Worm (Caenorhabditis elegans) whole organism, young adult: ENCODE results near the gene alr-1.
A peak's percentile ranks its signal among the peaks of the same experiment; 100 is the strongest.

Source experiments
- B0035.1 ChIP-seq: sonication (generic microtip); optimal IDR thresholded peaks from 2 replicates; lab custom pipeline; 2016; ENCODE audit warnings: missing genetic modification characterization, mild to moderate bottlenecking, missing compliant biosample characterization, missing genotype, missing genetic modification reagents
- C17E4.6 ChIP-seq: fragments of 200-800 bp; sonication (Bioruptor generic); IDR thresholded peaks from 2 replicates; pipeline ENCODE4 v1.3.6; 2022; ENCODE audit warnings: missing genetic modification reagents, missing genetic modification characterization, missing compliant biosample characterization
- D2030.7 ChIP-seq: fragments of 200-800 bp; sonication (Bioruptor generic); IDR thresholded peaks from 2 replicates; pipeline ENCODE4 v1.3.6; 2022; ENCODE audit warnings: missing genetic modification reagents, missing genetic modification characterization, missing compliant biosample characterization
- F33H1.4 ChIP-seq: fragments of 200-800 bp; sonication (Bioruptor generic); IDR thresholded peaks from 2 replicates; pipeline ENCODE4 v1.3.6; 2022; ENCODE audit warnings: missing genetic modification reagents, missing genetic modification characterization, missing compliant biosample characterization
- F49E8.2 ChIP-seq: sonication (generic microtip); optimal IDR thresholded peaks from 3 replicates; lab custom pipeline; 2017; ENCODE audit warnings: missing genetic modification characterization, mild to moderate bottlenecking, missing compliant biosample characterization, antibody characterized with exemption, moderate library complexity; ENCODE audit not compliant: insufficient read depth
- F52B5.7 ChIP-seq: sonication (generic microtip); optimal IDR thresholded peaks from 2 replicates; lab custom pipeline; 2016; ENCODE audit warnings: mild to moderate bottlenecking, missing genetic modification characterization, missing compliant biosample characterization
- F55B11.4 ChIP-seq: sonication (generic microtip); optimal IDR thresholded peaks from 2 replicates; lab custom pipeline; 2016; ENCODE audit warnings: missing compliant biosample characterization, missing genetic modification characterization, borderline replicate concordance; ENCODE audit not compliant: insufficient read depth
- F57A8.1 ChIP-seq: fragments of 200-800 bp; sonication (Bioruptor generic); optimal IDR thresholded peaks from 2 replicates; lab custom pipeline; 2018; ENCODE audit warnings: mild to moderate bottlenecking, missing genetic modification characterization, moderate library complexity, missing compliant biosample characterization
- T07F8.4 ChIP-seq: sonication (generic microtip); optimal IDR thresholded peaks from 2 replicates; lab custom pipeline; 2016; ENCODE audit warnings: mild to moderate bottlenecking, missing genetic modification characterization, moderate library complexity, missing compliant biosample characterization
- T26A5.8 ChIP-seq: sonication (generic microtip); optimal IDR thresholded peaks from 2 replicates; lab custom pipeline; 2016; ENCODE audit warnings: missing genetic modification characterization, missing compliant biosample characterization
- Y53F4B.3 ChIP-seq: fragments of 200-800 bp; sonication (Bioruptor generic); IDR thresholded peaks from 2 replicates; pipeline ENCODE4 v1.3.6; 2022; ENCODE audit warnings: missing genetic modification reagents, missing genetic modification characterization, missing compliant biosample characterization
- ama-1 ChIP-seq, 3 experiments: fragments of 150-350 bp in 1 of 3; sonication (generic microtip) in 2 of 3; optimal IDR thresholded peaks; 2 replicates each; lab custom pipeline; 2014 to 2018; ENCODE audit warnings: missing biosample characterization in 2 of 3, missing genetic modification characterization in 2 of 3, missing genetic modification reagents in 2 of 3
- atf-7 ChIP-seq: sonication (generic microtip); optimal IDR thresholded peaks from 2 replicates; lab custom pipeline; 2017; ENCODE audit warnings: mild to moderate bottlenecking, missing genetic modification characterization, missing compliant biosample characterization
- bed-1 ChIP-seq: fragments of 200-800 bp; sonication (Bioruptor generic); IDR thresholded peaks from 2 replicates; pipeline ENCODE4 v1.3.6; 2022; ENCODE audit warnings: missing genetic modification reagents, missing genetic modification characterization, missing compliant biosample characterization
- bed-2 ChIP-seq: fragments of 200-800 bp; sonication (Bioruptor generic); IDR thresholded peaks from 2 replicates; pipeline ENCODE4 v1.3.6; 2022; ENCODE audit warnings: missing genetic modification reagents, missing genetic modification characterization, missing compliant biosample characterization
- ccch-3 ChIP-seq: fragments of 200-800 bp; sonication (Bioruptor generic); optimal IDR thresholded peaks from 2 replicates; lab custom pipeline; 2018; ENCODE audit warnings: mild to moderate bottlenecking, missing genetic modification characterization, missing compliant biosample characterization
- cebp-2 ChIP-seq: fragments of 200-800 bp; sonication (Bioruptor generic); IDR thresholded peaks from 2 replicates; pipeline ENCODE4 v1.3.6; 2022; ENCODE audit warnings: missing genetic modification characterization, missing compliant biosample characterization
- ceh-27 ChIP-seq: fragments of 200-800 bp; sonication (Bioruptor generic); optimal IDR thresholded peaks from 2 replicates; lab custom pipeline; 2018; ENCODE audit warnings: mild to moderate bottlenecking, missing genetic modification characterization, moderate library complexity, missing compliant biosample characterization
- chd-7 ChIP-seq: sonication (generic microtip); optimal IDR thresholded peaks from 2 replicates; lab custom pipeline; 2016; ENCODE audit warnings: mild to moderate bottlenecking, missing genetic modification characterization, moderate library complexity, missing compliant biosample characterization
- dox-1 ChIP-seq: fragments of 200-800 bp; sonication (Bioruptor generic); IDR thresholded peaks from 2 replicates; pipeline ENCODE4 v1.3.6; 2022; ENCODE audit warnings: missing genetic modification reagents, missing genetic modification characterization, missing compliant biosample characterization
- dpff-1 ChIP-seq: sonication (generic microtip); optimal IDR thresholded peaks from 2 replicates; lab custom pipeline; 2017; ENCODE audit warnings: mild to moderate bottlenecking, missing genetic modification characterization, missing compliant biosample characterization
- ekl-4 ChIP-seq: fragments of 200-800 bp; sonication (Bioruptor generic); IDR thresholded peaks from 2 replicates; pipeline ENCODE4 v1.3.6; 2022; ENCODE audit warnings: missing genetic modification reagents, missing genetic modification characterization, missing compliant biosample characterization
- ets-4 ChIP-seq: fragments of 200-800 bp; sonication (Bioruptor generic); optimal IDR thresholded peaks from 2 replicates; lab custom pipeline; 2018; ENCODE audit warnings: mild to moderate bottlenecking, missing genetic modification characterization, missing compliant biosample characterization
- him-1 ChIP-seq: sonication (generic microtip); optimal IDR thresholded peaks from 2 replicates; lab custom pipeline; 2016; ENCODE audit warnings: missing genotype, missing genetic modification reagents, missing genetic modification characterization, missing compliant biosample characterization
- hlh-26 ChIP-seq: fragments of 200-800 bp; sonication (Bioruptor generic); conservative IDR thresholded peaks from 2 replicates; pipeline ENCODE4 v1.3.6; 2022; ENCODE audit warnings: missing genetic modification reagents, missing genetic modification characterization, missing compliant biosample characterization
- hmg-20 ChIP-seq: fragments of 200-800 bp; sonication (Bioruptor generic); IDR thresholded peaks from 2 replicates; pipeline ENCODE4 v1.3.6; 2022; ENCODE audit warnings: missing genetic modification reagents, missing genetic modification characterization, missing compliant biosample characterization
- let-607 ChIP-seq, 2 experiments: fragments of 200-800 bp in 1 of 2; sonication (Bioruptor generic) in 1 of 2; sonication (generic microtip) in 1 of 2; optimal IDR thresholded peaks; 2 replicates each; lab custom pipeline; 2016 to 2018; ENCODE audit warnings: mild to moderate bottlenecking in 2 of 2, missing compliant biosample characterization in 2 of 2, missing genetic modification characterization in 2 of 2, moderate library complexity in 2 of 2, missing genotype in 1 of 2
- lin-35 ChIP-seq, 3 experiments: fragments of 150-350 bp in 2 of 3; sonication (generic microtip) in 1 of 3; optimal IDR thresholded peaks; 2 replicates each; lab custom pipeline; 2014 to 2018; ENCODE audit warnings: missing biosample characterization in 3 of 3, missing genetic modification characterization in 3 of 3, missing genetic modification reagents in 3 of 3
- lir-1 ChIP-seq: fragments of 200-800 bp; sonication (Bioruptor generic); conservative IDR thresholded peaks from 2 replicates; pipeline ENCODE4 v1.3.6; 2022; ENCODE audit warnings: missing genetic modification reagents, missing genetic modification characterization, missing compliant biosample characterization
- lsl-1 ChIP-seq: fragments of 200-800 bp; sonication (Bioruptor generic); optimal IDR thresholded peaks from 2 replicates; lab custom pipeline; 2018; ENCODE audit warnings: mild to moderate bottlenecking, missing genetic modification characterization, moderate library complexity, missing compliant biosample characterization
- madf-10 ChIP-seq: sonication (generic microtip); optimal IDR thresholded peaks from 2 replicates; lab custom pipeline; 2016; ENCODE audit warnings: mild to moderate bottlenecking, missing genetic modification characterization, missing compliant biosample characterization
- madf-3 ChIP-seq: fragments of 200-800 bp; sonication (Bioruptor generic); IDR thresholded peaks from 2 replicates; pipeline ENCODE4 v1.3.6; 2022; ENCODE audit warnings: missing genetic modification reagents, missing genetic modification characterization, missing compliant biosample characterization
- mxl-1 ChIP-seq: sonication (generic microtip); optimal IDR thresholded peaks from 2 replicates; lab custom pipeline; 2016; ENCODE audit warnings: missing genetic modification characterization, missing compliant biosample characterization
- nfya-1 ChIP-seq: sonication (generic microtip); optimal IDR thresholded peaks from 2 replicates; lab custom pipeline; 2017; ENCODE audit warnings: antibody characterized with exemption, missing compliant biosample characterization, missing genetic modification characterization, borderline replicate concordance; ENCODE audit not compliant: insufficient read depth
- nfyb-1 ChIP-seq: fragments of 200-800 bp; sonication (Bioruptor generic); IDR thresholded peaks from 2 replicates; pipeline ENCODE4 v1.3.6; 2022; ENCODE audit warnings: missing genetic modification reagents, missing genetic modification characterization, missing compliant biosample characterization
- nhr-179 ChIP-seq: sonication (generic microtip); optimal IDR thresholded peaks from 2 replicates; lab custom pipeline; 2016; ENCODE audit warnings: mild to moderate bottlenecking, missing genetic modification characterization, missing compliant biosample characterization
- nhr-27 ChIP-seq: fragments of 200-800 bp; sonication (Bioruptor generic); optimal IDR thresholded peaks from 2 replicates; lab custom pipeline; 2018; ENCODE audit warnings: mild to moderate bottlenecking, missing genetic modification characterization, moderate library complexity, missing compliant biosample characterization
- rcor-1 ChIP-seq: fragments of 200-800 bp; sonication (Bioruptor generic); IDR thresholded peaks from 2 replicates; pipeline ENCODE4 v1.3.6; 2022; ENCODE audit warnings: missing genetic modification reagents, missing genetic modification characterization, missing compliant biosample characterization
- rec-8 ChIP-seq, 2 experiments: sonication (generic microtip); optimal IDR thresholded peaks; 2 replicates each; lab custom pipeline; 2016; ENCODE audit warnings: mild to moderate bottlenecking in 2 of 2, missing genetic modification characterization in 2 of 2, missing genetic modification reagents in 2 of 2, missing genotype in 2 of 2, missing biosample characterization in 1 of 2, missing compliant biosample characterization in 1 of 2, moderate library complexity in 1 of 2
- repo-1 ChIP-seq: sonication (generic microtip); optimal IDR thresholded peaks from 2 replicates; lab custom pipeline; 2017; ENCODE audit warnings: mild to moderate bottlenecking, missing genetic modification characterization, missing compliant biosample characterization
- rpc-1 ChIP-seq, 2 experiments: fragments of 150-350 bp in 1 of 2; sonication (generic microtip) in 1 of 2; optimal IDR thresholded peaks; 2 replicates each; lab custom pipeline; 2014 to 2018; ENCODE audit warnings: missing biosample characterization in 1 of 2, missing genetic modification characterization in 1 of 2, missing genetic modification reagents in 1 of 2, missing genotype in 1 of 2
- sptf-2 ChIP-seq: fragments of 200-800 bp; sonication (Bioruptor generic); optimal IDR thresholded peaks from 2 replicates; lab custom pipeline; 2018; ENCODE audit warnings: mild to moderate bottlenecking, missing genetic modification characterization, missing compliant biosample characterization
- tbx-9 ChIP-seq: sonication (generic microtip); optimal IDR thresholded peaks from 2 replicates; lab custom pipeline; 2016; ENCODE audit warnings: borderline replicate concordance, missing genetic modification characterization, inconsistent platforms, missing compliant biosample characterization
- unc-62 ChIP-seq: fragments of 150-350 bp; optimal IDR thresholded peaks from 2 replicates; lab custom pipeline; 2014; ENCODE audit warnings: missing biosample characterization, missing genetic modification reagents, missing genetic modification characterization
- xnd-1 ChIP-seq: sonication (generic microtip); optimal IDR thresholded peaks from 2 replicates; lab custom pipeline; 2016; ENCODE audit warnings: missing genotype, missing genetic modification reagents, missing genetic modification characterization, missing compliant biosample characterization
- ztf-6 ChIP-seq: fragments of 200-800 bp; sonication (Bioruptor generic); IDR thresholded peaks from 2 replicates; pipeline ENCODE4 v1.3.6; 2022; ENCODE audit warnings: missing genetic modification reagents, missing genetic modification characterization, missing compliant biosample characterization

The alr-1 gene

DNA sequence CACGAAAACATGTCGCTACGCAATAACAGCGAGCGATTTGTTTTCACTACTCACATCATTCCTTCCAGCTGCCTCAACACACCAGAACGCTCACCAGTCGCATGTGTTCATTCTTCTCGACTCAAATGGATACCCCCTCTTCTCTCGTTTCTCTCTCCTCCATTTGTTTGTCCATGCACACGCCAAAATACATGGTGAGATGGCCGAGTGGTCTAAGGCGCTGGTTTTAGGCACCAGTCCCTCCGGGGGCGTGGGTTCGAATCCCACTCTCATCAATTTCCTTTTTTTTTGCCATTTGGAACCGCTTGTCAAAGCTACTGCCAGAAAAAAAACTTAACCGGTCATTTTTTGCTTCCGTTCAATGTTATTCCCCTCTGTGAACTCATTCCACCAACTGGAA, 29.9 kb downstream of the alr-1 start (continued):
- TF ChIP-seq let-607 (tag; optimal IDR thresholded peaks at IDR 0.05; lab: Kevin White, UChicago) (peak; percentile 56 to 64), F33H1.4 (GFP tag; lab: Robert Waterston, UW) (0 out of 2 replicates have a peak, but pooled peaks have one; percentile 22), atf-7 (tag; lab: Kevin White, UChicago) (peak; percentile 84), him-1 (tag; lab: Kevin White, UChicago) (peak; percentile 94), rpc-1 (optimal IDR thresholded peaks at IDR 0.05; lab: Kevin White, UChicago) (peak; percentile 84), rpc-1 (tag; optimal IDR thresholded peaks at IDR 0.05; lab: Kevin White, UChicago) (peak; percentile 84), nhr-27 (tag; lab: Kevin White, UChicago) (peak; percentile 61), F55B11.4 (tag; lab: Kevin White, UChicago) (no peak), dpff-1 (tag; lab: Kevin White, UChicago) (no peak), lir-1 (peak; percentile 84), madf-3 (GFP tag; lab: Robert Waterston, UW) (peak; percentile 66; the same call in 1 of the 2 replicates), xnd-1 (tag; lab: Kevin White, UChicago) (no peak), madf-10 (tag; lab: Kevin White, UChicago) (peak; percentile 86), bed-2 (GFP tag; lab: Robert Waterston, UW) (0 out of 2 replicates have a peak, but pooled peaks have one; percentile 58), nfyb-1 (GFP tag; lab: Robert Waterston, UW) (peak; percentile 80; the same call in 1 of the 2 replicates), T07F8.4 (tag; lab: Kevin White, UChicago) (peak; percentile 77), ets-4 (GFP tag; lab: Kevin White, UChicago) (peak; percentile 81), nhr-179 (tag; lab: Kevin White, UChicago) (peak; percentile 46), dox-1 (GFP tag; lab: Robert Waterston, UW) (peak; percentile 92), lsl-1 (no peak), T26A5.8 (no peak), rec-8 (tag; optimal IDR thresholded peaks at IDR 0.05; lab: Kevin White, UChicago) (peak; percentile 5 to 75), sptf-2 (GFP tag; lab: Kevin White, UChicago) (no peak), nfya-1 (no peak), C17E4.6 (GFP tag; lab: Robert Waterston, UW) (peak; percentile 64; the same call in 1 of the 2 replicates), rcor-1 (GFP tag; lab: Robert Waterston, UW) (peak; percentile 92), hmg-20 (GFP tag; lab: Robert Waterston, UW) (peak; percentile 88), D2030.7 (GFP tag; lab: Robert Waterston, UW) (peak; percentile 77), F49E8.2 (peak; percentile 13), unc-62 (GFP tag; lab: Kevin White, UChicago) (no peak), F57A8.1 (GFP tag; lab: Kevin White, UChicago) (no peak), ztf-6 (GFP tag; lab: Robert Waterston, UW) (peak; percentile 82; the same call in 1 of the 2 replicates), hlh-26 (GFP tag; lab: Robert Waterston, UW) (no peak), cebp-2 (GFP tag; lab: Robert Waterston, UW) (no peak), ama-1 (optimal IDR thresholded peaks at IDR 0.05; lab: Kevin White, UChicago) (no peak), ama-1 (GFP tag; optimal IDR thresholded peaks at IDR 0.05; lab: Kevin White, UChicago) (peak; percentile 54 to 78), lin-35 (GFP tag; optimal IDR thresholded peaks at IDR 0.05; lab: Kevin White, UChicago) (peak in 1 of 3 experiments; percentile 75), repo-1 (tag; lab: Kevin White, UChicago) (peak; percentile 89), B0035.1 (tag; lab: Kevin White, UChicago) (peak; percentile 87), F52B5.7 (tag; lab: Kevin White, UChicago) (peak; percentile 81), bed-1 (GFP tag; lab: Robert Waterston, UW) (0 out of 2 replicates have a peak, but pooled peaks have one; percentile 76), Y53F4B.3 (GFP tag; lab: Robert Waterston, UW) (peak; percentile 22; the same call in 1 of the 2 replicates), mxl-1 (peak; percentile 78), ccch-3 (GFP tag; lab: Kevin White, UChicago) (peak; percentile 15), chd-7 (tag; lab: Kevin White, UChicago) (no peak), tbx-9 (tag; lab: Kevin White, UChicago) (peak; percentile 18), ceh-27 (GFP tag; lab: Kevin White, UChicago) (peak; percentile 82), ekl-4 (GFP tag; lab: Robert Waterston, UW) (peak; percentile 84)
